Worm (Caenorhabditis elegans): ENCODE measurements around the gene nhr-30.

Gene nhr-30

ce11 chrV:9035685-9036084 lies 9.3 kb upstream of the nhr-30 start, which contains the start of gene srsx-34:
srsx-34 (plus strand) TSS chrV:9035985.
- TF ChIP-seq hmbx-1 (tag; optimal IDR thresholded peaks at IDR 0.05) (no peak), sea-1 (GFP tag; conservative IDR thresholded peaks at IDR 0.05) (no peak), aly-1 (tag; optimal IDR thresholded peaks at IDR 0.05) (no peak), scrt-1 (GFP tag; IDR thresholded peaks at IDR 0.05) (no peak), pes-1 (GFP tag; IDR thresholded peaks at IDR 0.05) (no peak), B0310.2 (tag; optimal IDR thresholded peaks at IDR 0.05) (no peak), hnd-1 (tag; optimal IDR thresholded peaks at IDR 0.05) (no peak), ceh-13 (GFP tag; optimal IDR thresholded peaks at IDR 0.05) (no peak), ama-1 (optimal IDR thresholded peaks at IDR 0.05) (no peak), flt-1 (GFP tag; IDR thresholded peaks at IDR 0.05) (no peak), ceh-36 (tag; optimal IDR thresholded peaks at IDR 0.05) (no peak), tra-4 (tag; optimal IDR thresholded peaks at IDR 0.05) (no peak), ets-7 (tag; optimal IDR thresholded peaks at IDR 0.05) (no peak)

ce11 chrV:9041030-9041429 lies 3.9 kb upstream of the nhr-30 start, which contains the start of gene cyp-33B1:
cyp-33B1 (plus strand) TSS chrV:9041330.
- TF ChIP-seq hmg-4 (GFP tag; optimal IDR thresholded peaks at IDR 0.05) = no peak
- no peak for TF ChIP-seq ceh-13 (GFP tag; optimal IDR thresholded peaks at IDR 0.05)
- no peak for TF ChIP-seq F13C5.2 (tag; optimal IDR thresholded peaks at IDR 0.05)
- no peak for TF ChIP-seq hmbx-1 (tag; optimal IDR thresholded peaks at IDR 0.05)
- no peak for TF ChIP-seq tbx-11 (GFP tag; IDR thresholded peaks at IDR 0.05)
- TF ChIP-seq sea-1 (GFP tag; conservative IDR thresholded peaks at IDR 0.05) = no peak
- TF ChIP-seq pes-1 (GFP tag; IDR thresholded peaks at IDR 0.05) = no peak
- no peak for TF ChIP-seq ets-7 (tag; optimal IDR thresholded peaks at IDR 0.05)
- no peak for TF ChIP-seq scrt-1 (GFP tag; IDR thresholded peaks at IDR 0.05)
- TF ChIP-seq ceh-36 (tag; optimal IDR thresholded peaks at IDR 0.05) = no peak
- TF ChIP-seq ama-1 (optimal IDR thresholded peaks at IDR 0.05) = no peak
- no peak for TF ChIP-seq tbx-37 (GFP tag; conservative IDR thresholded peaks at IDR 0.05)
- TF ChIP-seq B0310.2 (tag; optimal IDR thresholded peaks at IDR 0.05) = no peak
- no peak for TF ChIP-seq aly-1 (tag; optimal IDR thresholded peaks at IDR 0.05)
- no peak for TF ChIP-seq hnd-1 (tag; optimal IDR thresholded peaks at IDR 0.05)
- TF ChIP-seq tra-4 (tag; optimal IDR thresholded peaks at IDR 0.05) = no peak
- no peak for TF ChIP-seq flt-1 (GFP tag; IDR thresholded peaks at IDR 0.05)

- TF ChIP-seq aly-1 (tag; optimal IDR thresholded peaks at IDR 0.05) = no peak
- no peak for TF ChIP-seq ceh-13 (GFP tag; optimal IDR thresholded peaks at IDR 0.05)
- no peak for TF ChIP-seq scrt-1 (GFP tag; IDR thresholded peaks at IDR 0.05)
- TF ChIP-seq tbx-37 (GFP tag; conservative IDR thresholded peaks at IDR 0.05) = no peak
- no peak for TF ChIP-seq flt-1 (GFP tag; IDR thresholded peaks at IDR 0.05)
- no peak for TF ChIP-seq pes-1 (GFP tag; IDR thresholded peaks at IDR 0.05)
- no peak for TF ChIP-seq hnd-1 (tag; optimal IDR thresholded peaks at IDR 0.05)
- TF ChIP-seq hmbx-1 (tag; optimal IDR thresholded peaks at IDR 0.05) = no peak
- no peak for TF ChIP-seq F13C5.2 (tag; optimal IDR thresholded peaks at IDR 0.05)
- TF ChIP-seq sea-1 (GFP tag; conservative IDR thresholded peaks at IDR 0.05) = no peak
- no peak for TF ChIP-seq ama-1 (optimal IDR thresholded peaks at IDR 0.05)
These were observed 2.6 kb downstream of the nhr-30 start, which contains the start of gene C25E10.17 for ce11 chrV:9047555-9048049. C25E10.17 (minus strand) TSS chrV:9047605.

- TF ChIP-seq aly-1 (tag; optimal IDR thresholded peaks at IDR 0.05) (no peak), ama-1 (optimal IDR thresholded peaks at IDR 0.05) (no peak), tbx-11 (GFP tag; IDR thresholded peaks at IDR 0.05) (no peak), tbx-37 (GFP tag; conservative IDR thresholded peaks at IDR 0.05) (no peak), hmg-4 (GFP tag; optimal IDR thresholded peaks at IDR 0.05) (no peak), ceh-36 (tag; optimal IDR thresholded peaks at IDR 0.05) (no peak), flt-1 (GFP tag; IDR thresholded peaks at IDR 0.05) (no peak), pes-1 (GFP tag; IDR thresholded peaks at IDR 0.05) (no peak), hmbx-1 (tag; optimal IDR thresholded peaks at IDR 0.05) (no peak), sea-1 (GFP tag; conservative IDR thresholded peaks at IDR 0.05) (no peak), ets-7 (tag; optimal IDR thresholded peaks at IDR 0.05) (no peak)
These were observed 4.3 kb downstream of the nhr-30 start for ce11 chrV:9049271-9049670.

ce11 chrV:9051100-9051499 lies 6.1 kb downstream of the nhr-30 start, which contains the start of gene C25E10.7:
C25E10.7 (minus strand) TSS chrV:9051200.
- TF ChIP-seq flt-1 (GFP tag; IDR thresholded peaks at IDR 0.05) (no peak), ama-1 (optimal IDR thresholded peaks at IDR 0.05) (no peak), tra-4 (tag; optimal IDR thresholded peaks at IDR 0.05) (no peak), hmbx-1 (tag; optimal IDR thresholded peaks at IDR 0.05) (no peak), ets-7 (tag; optimal IDR thresholded peaks at IDR 0.05) (no peak), tbx-37 (GFP tag; conservative IDR thresholded peaks at IDR 0.05) (no peak), ceh-13 (GFP tag; optimal IDR thresholded peaks at IDR 0.05) (no peak), pes-1 (GFP tag; IDR thresholded peaks at IDR 0.05) (no peak), hnd-1 (tag; optimal IDR thresholded peaks at IDR 0.05) (no peak), ceh-36 (tag; optimal IDR thresholded peaks at IDR 0.05) (no peak), F13C5.2 (tag; optimal IDR thresholded peaks at IDR 0.05) (no peak), scrt-1 (GFP tag; IDR thresholded peaks at IDR 0.05) (no peak), tbx-11 (GFP tag; IDR thresholded peaks at IDR 0.05) (no peak), B0310.2 (tag; optimal IDR thresholded peaks at IDR 0.05) (no peak), sea-1 (GFP tag; conservative IDR thresholded peaks at IDR 0.05) (no peak), aly-1 (tag; optimal IDR thresholded peaks at IDR 0.05) (no peak), hmg-4 (GFP tag; optimal IDR thresholded peaks at IDR 0.05) (no peak)

ce11 chrV:9053235-9053634 lies 8.3 kb downstream of the nhr-30 start:
- no peak for TF ChIP-seq scrt-1 (GFP tag; IDR thresholded peaks at IDR 0.05)
- no peak for TF ChIP-seq hmg-4 (GFP tag; optimal IDR thresholded peaks at IDR 0.05)
- TF ChIP-seq ets-7 (tag; optimal IDR thresholded peaks at IDR 0.05) = no peak
- no peak for TF ChIP-seq F13C5.2 (tag; optimal IDR thresholded peaks at IDR 0.05)
- TF ChIP-seq pes-1 (GFP tag; IDR thresholded peaks at IDR 0.05) = no peak
- TF ChIP-seq tbx-11 (GFP tag; IDR thresholded peaks at IDR 0.05) = no peak
- no peak for TF ChIP-seq aly-1 (tag; optimal IDR thresholded peaks at IDR 0.05)
- TF ChIP-seq ceh-36 (tag; optimal IDR thresholded peaks at IDR 0.05) = no peak
- TF ChIP-seq sea-1 (GFP tag; conservative IDR thresholded peaks at IDR 0.05) = no peak
- no peak for TF ChIP-seq B0310.2 (tag; optimal IDR thresholded peaks at IDR 0.05)
- no peak for TF ChIP-seq tbx-37 (GFP tag; conservative IDR thresholded peaks at IDR 0.05)
- no peak for TF ChIP-seq ama-1 (optimal IDR thresholded peaks at IDR 0.05)
- TF ChIP-seq hnd-1 (tag; optimal IDR thresholded peaks at IDR 0.05) = no peak
- no peak for TF ChIP-seq ceh-13 (GFP tag; optimal IDR thresholded peaks at IDR 0.05)
- TF ChIP-seq hmbx-1 (tag; optimal IDR thresholded peaks at IDR 0.05) = no peak
- no peak for TF ChIP-seq tra-4 (tag; optimal IDR thresholded peaks at IDR 0.05)
- no peak for TF ChIP-seq flt-1 (GFP tag; IDR thresholded peaks at IDR 0.05)

ce11 chrV:9053969-9054368 lies 9.0 kb downstream of the nhr-30 start, which contains the start of gene C25E10.8:
C25E10.8 (minus strand) TSS chrV:9054069.
- TF ChIP-seq tra-4 (tag; optimal IDR thresholded peaks at IDR 0.05) = no peak
- no peak for TF ChIP-seq flt-1 (GFP tag; IDR thresholded peaks at IDR 0.05)
- TF ChIP-seq F13C5.2 (tag; optimal IDR thresholded peaks at IDR 0.05) = no peak
- no peak for TF ChIP-seq ets-7 (tag; optimal IDR thresholded peaks at IDR 0.05)
- no peak for TF ChIP-seq sea-1 (GFP tag; conservative IDR thresholded peaks at IDR 0.05)
- TF ChIP-seq ceh-36 (tag; optimal IDR thresholded peaks at IDR 0.05) = no peak
- no peak for TF ChIP-seq hmg-4 (GFP tag; optimal IDR thresholded peaks at IDR 0.05)
- no peak for TF ChIP-seq ama-1 (optimal IDR thresholded peaks at IDR 0.05)
- TF ChIP-seq tbx-37 (GFP tag; conservative IDR thresholded peaks at IDR 0.05) = no peak
- no peak for TF ChIP-seq aly-1 (tag; optimal IDR thresholded peaks at IDR 0.05)
- no peak for TF ChIP-seq tbx-11 (GFP tag; IDR thresholded peaks at IDR 0.05)
- TF ChIP-seq B0310.2 (tag; optimal IDR thresholded peaks at IDR 0.05) = no peak
- no peak for TF ChIP-seq hnd-1 (tag; optimal IDR thresholded peaks at IDR 0.05)
- no peak for TF ChIP-seq ceh-13 (GFP tag; optimal IDR thresholded peaks at IDR 0.05)
- TF ChIP-seq hmbx-1 (tag; optimal IDR thresholded peaks at IDR 0.05) = no peak
- no peak for TF ChIP-seq scrt-1 (GFP tag; IDR thresholded peaks at IDR 0.05)

All from whole organism, early embryonic.